Worm (Caenorhabditis elegans): ENCODE results near the gene clc-27.
A peak's percentile ranks its signal among the peaks of the same experiment; 100 is the strongest.

DNA sequence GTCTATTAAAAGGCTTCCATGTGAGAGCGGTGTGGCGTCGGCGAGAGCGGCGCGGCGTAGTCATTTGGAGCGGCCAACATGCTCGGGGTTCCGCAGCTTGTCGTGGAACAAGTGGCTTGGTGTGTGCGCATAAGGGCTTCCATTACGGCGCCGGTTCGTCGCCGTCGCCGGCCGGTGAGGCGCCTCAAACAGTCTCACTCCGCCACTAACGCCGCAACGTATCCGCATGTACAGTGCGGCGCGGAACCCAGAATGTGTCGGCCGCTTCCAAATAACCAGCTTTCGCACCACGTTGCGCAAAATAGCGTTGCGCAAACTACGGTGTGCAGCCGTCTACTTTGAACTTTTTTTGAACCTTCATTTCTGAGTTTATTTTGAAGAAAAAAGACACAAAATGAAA lies 37.3 kb upstream of the clc-27 start:
- TF ChIP-seq flt-1 (GFP tag; IDR thresholded peaks at IDR 0.05) (no peak), T22C8.4 (GFP tag; IDR thresholded peaks at IDR 0.05) (no peak), tab-1 (GFP tag; IDR thresholded peaks at IDR 0.05) (peak; percentile 61; the same call in 1 of the 2 replicates), med-1 (GFP tag; optimal IDR thresholded peaks at IDR 0.05; ENCODE audit: insufficient read depth) (no peak), ztf-29 (GFP tag; IDR thresholded peaks at IDR 0.05) (no peak), klf-2 (GFP tag; conservative IDR thresholded peaks at IDR 0.05) (no peak), cog-1 (tag; optimal IDR thresholded peaks at IDR 0.05) (no peak)

All from whole organism, midembryonic.